Fruit fly (Drosophila melanogaster) Kc167 (cell line): Measurements from ENCODE around the gene yl.

ENCODE experiments used
- Myc ChIP-seq: fragments of >200 bp; optimal IDR thresholded peaks from 2 replicates; lab custom pipeline; 2017; ENCODE audit warnings: missing external identifiers
- Sin3A ChIP-seq: fragments of >200 bp; optimal IDR thresholded peaks from 2 replicates; lab custom pipeline; 2018; ENCODE audit warnings: missing external identifiers
- insv ChIP-seq: fragments of >200 bp; optimal IDR thresholded peaks from 3 replicates; lab custom pipeline; 2018; ENCODE audit warnings: missing external identifiers
- psq ChIP-seq: fragments of >200 bp; optimal IDR thresholded peaks from 2 replicates; lab custom pipeline; 2017; ENCODE audit warnings: missing external identifiers

DNA sequence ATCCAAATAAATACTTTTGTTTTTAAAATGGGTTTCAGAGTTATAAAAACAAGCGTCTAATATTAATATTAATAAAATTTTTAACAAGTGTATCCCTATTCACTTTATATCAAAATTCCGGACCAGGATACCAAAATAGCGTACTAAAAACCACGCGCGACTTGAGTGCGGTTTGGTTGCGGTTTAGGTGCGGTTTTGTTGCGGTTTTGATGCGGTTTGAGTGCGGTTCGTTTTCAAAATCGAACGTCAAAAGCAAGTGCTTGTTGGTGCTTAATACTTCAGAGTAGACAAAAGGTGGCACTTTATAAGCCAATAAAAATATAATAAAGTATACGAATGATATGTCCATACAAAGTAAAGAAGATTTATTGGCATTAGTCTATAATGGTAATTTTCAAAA is 17.4 kb upstream of the yl start:
- no peak for TF ChIP-seq Sin3A (lab: Kevin White, UChicago)
- no peak for TF ChIP-seq insv (lab: Kevin White, UChicago)
- TF ChIP-seq Myc (lab: Kevin White, UChicago), result no peak
- no peak for TF ChIP-seq psq
